Worm (Caenorhabditis elegans) whole organism, L2 larva: ENCODE results near the gene Y17G9B.4.
A peak's percentile ranks its signal among the peaks of the same experiment; 100 is the strongest.

Source experiments
- C34F6.9 ChIP-seq: fragments of 150-350 bp; optimal IDR thresholded peaks from 2 replicates; lab custom pipeline; 2014; ENCODE audit warnings: missing biosample characterization, missing genetic modification characterization
- F13H6.1 ChIP-seq: sonication (generic microtip); optimal IDR thresholded peaks from 2 replicates; lab custom pipeline; 2016; ENCODE audit warnings: missing genetic modification characterization, missing compliant biosample characterization
- R02D3.7 ChIP-seq: fragments of 150-350 bp; optimal IDR thresholded peaks from 2 replicates; lab custom pipeline; 2014; ENCODE audit warnings: missing biosample characterization, missing genetic modification characterization
- Y55F3AM.14 ChIP-seq: fragments of 200-800 bp; sonication (Bioruptor generic); optimal IDR thresholded peaks from 2 replicates; lab custom pipeline; 2018; ENCODE audit warnings: mild to moderate bottlenecking, missing genetic modification characterization, missing compliant biosample characterization
- ZK546.5 ChIP-seq: sonication (generic microtip); optimal IDR thresholded peaks from 2 replicates; lab custom pipeline; 2017; ENCODE audit warnings: missing biosample characterization, missing genetic modification characterization
- alr-1 ChIP-seq: fragments of 150-350 bp; optimal IDR thresholded peaks from 2 replicates; lab custom pipeline; 2014; ENCODE audit warnings: missing biosample characterization, missing genetic modification characterization
- aly-2 ChIP-seq: fragments of 150-350 bp; optimal IDR thresholded peaks from 2 replicates; lab custom pipeline; 2014; ENCODE audit warnings: missing biosample characterization, missing genetic modification characterization
- ama-1 ChIP-seq: fragments of 150-350 bp; optimal IDR thresholded peaks from 2 replicates; lab custom pipeline; 2018; ENCODE audit warnings: inconsistent platforms
- blmp-1 ChIP-seq: sonication (generic microtip); optimal IDR thresholded peaks from 2 replicates; lab custom pipeline; 2017; ENCODE audit warnings: missing genetic modification characterization, mild to moderate bottlenecking, missing compliant biosample characterization, antibody characterized with exemption, moderate library complexity; ENCODE audit not compliant: insufficient read depth
- ceh-16 ChIP-seq: fragments of 150-350 bp; optimal IDR thresholded peaks from 2 replicates; lab custom pipeline; 2014; ENCODE audit warnings: missing biosample characterization, missing genetic modification characterization
- ceh-82 ChIP-seq: fragments of 150-350 bp; optimal IDR thresholded peaks from 2 replicates; lab custom pipeline; 2014; ENCODE audit warnings: missing biosample characterization, missing genetic modification characterization
- crh-2 ChIP-seq: sonication (generic microtip); optimal IDR thresholded peaks from 2 replicates; lab custom pipeline; 2017; ENCODE audit warnings: missing biosample characterization, missing genetic modification characterization
- dmd-4 ChIP-seq: sonication (generic microtip); optimal IDR thresholded peaks from 2 replicates; lab custom pipeline; 2017; ENCODE audit warnings: missing biosample characterization, missing genetic modification characterization
- egl-27 ChIP-seq: sonication (generic microtip); optimal IDR thresholded peaks from 3 replicates; lab custom pipeline; 2017; ENCODE audit warnings: missing biosample characterization, missing genetic modification reagents, missing genetic modification characterization
- elt-1 ChIP-seq: fragments of 150-350 bp; optimal IDR thresholded peaks from 2 replicates; lab custom pipeline; 2014; ENCODE audit warnings: missing biosample characterization, missing genetic modification characterization
- elt-3 ChIP-seq: sonication (generic microtip); optimal IDR thresholded peaks from 2 replicates; lab custom pipeline; 2017; ENCODE audit warnings: missing biosample characterization, missing genetic modification characterization
- fos-1 ChIP-seq: fragments of 150-350 bp; optimal IDR thresholded peaks from 2 replicates; lab custom pipeline; 2014; ENCODE audit warnings: missing biosample characterization, missing genetic modification characterization
- gmeb-1 ChIP-seq: fragments of 150-350 bp; optimal IDR thresholded peaks from 2 replicates; lab custom pipeline; 2014; ENCODE audit warnings: missing biosample characterization, missing genetic modification characterization
- lin-11 ChIP-seq: fragments of 150-350 bp; sonication (generic microtip); optimal IDR thresholded peaks from 2 replicates; lab custom pipeline; 2014; ENCODE audit warnings: missing biosample characterization, missing genetic modification characterization, inconsistent platforms, mixed read lengths
- lin-13 ChIP-seq: fragments of 150-350 bp; optimal IDR thresholded peaks from 2 replicates; lab custom pipeline; 2014; ENCODE audit warnings: missing biosample characterization, missing genetic modification reagents, missing genetic modification characterization
- lin-39 ChIP-seq: fragments of 150-350 bp; optimal IDR thresholded peaks from 2 replicates; lab custom pipeline; 2014; ENCODE audit warnings: missing biosample characterization, missing genetic modification reagents, missing genetic modification characterization
- lsy-2 ChIP-seq, 2 experiments: fragments of 150-350 bp in 1 of 2; sonication (generic microtip) in 1 of 2; optimal IDR thresholded peaks; 2 replicates each; lab custom pipeline; 2014 to 2017; ENCODE audit warnings: missing biosample characterization in 2 of 2, missing genetic modification characterization in 2 of 2
- mab-5 ChIP-seq: fragments of 150-350 bp; optimal IDR thresholded peaks from 2 replicates; lab custom pipeline; 2014; ENCODE audit warnings: missing biosample characterization, missing genetic modification characterization
- mbf-1 ChIP-seq: sonication (generic microtip); optimal IDR thresholded peaks from 2 replicates; lab custom pipeline; 2017; ENCODE audit warnings: missing biosample characterization, missing genetic modification characterization
- mdl-1 ChIP-seq, 2 experiments: fragments of 150-350 bp in 1 of 2; sonication (generic microtip) in 1 of 2; optimal IDR thresholded peaks; 2 replicates each; lab custom pipeline; 2017; ENCODE audit warnings: missing biosample characterization in 2 of 2, missing genetic modification characterization in 2 of 2
- nhr-10 ChIP-seq: sonication (generic microtip); optimal IDR thresholded peaks from 2 replicates; lab custom pipeline; 2017; ENCODE audit warnings: missing biosample characterization, missing genetic modification characterization
- nhr-11 ChIP-seq: fragments of 150-350 bp; optimal IDR thresholded peaks from 2 replicates; lab custom pipeline; 2014; ENCODE audit warnings: missing biosample characterization, missing genetic modification characterization
- nhr-12 ChIP-seq: fragments of 150-350 bp; optimal IDR thresholded peaks from 2 replicates; lab custom pipeline; 2014; ENCODE audit warnings: missing biosample characterization, missing genetic modification characterization
- nhr-129 ChIP-seq: fragments of 150-350 bp; optimal IDR thresholded peaks from 2 replicates; lab custom pipeline; 2014; ENCODE audit warnings: missing biosample characterization, missing genetic modification characterization
- nhr-21 ChIP-seq: fragments of 150-350 bp; optimal IDR thresholded peaks from 2 replicates; lab custom pipeline; 2014; ENCODE audit warnings: missing biosample characterization, missing genetic modification characterization
- nhr-23 ChIP-seq: fragments of 150-350 bp; optimal IDR thresholded peaks from 2 replicates; lab custom pipeline; 2014; ENCODE audit warnings: missing biosample characterization, missing genetic modification reagents, missing genetic modification characterization
- nhr-237 ChIP-seq: fragments of 150-350 bp; optimal IDR thresholded peaks from 2 replicates; lab custom pipeline; 2014; ENCODE audit warnings: missing biosample characterization, missing genetic modification characterization
- nhr-25 ChIP-seq: fragments of 150-350 bp; sonication (generic microtip); optimal IDR thresholded peaks from 3 replicates; lab custom pipeline; 2014; ENCODE audit warnings: missing biosample characterization, missing genetic modification characterization
- nhr-6 ChIP-seq: fragments of 150-350 bp; optimal IDR thresholded peaks from 2 replicates; lab custom pipeline; 2014; ENCODE audit warnings: missing biosample characterization, missing genetic modification characterization
- nhr-77 ChIP-seq: fragments of 150-350 bp; optimal IDR thresholded peaks from 2 replicates; lab custom pipeline; 2014; ENCODE audit warnings: missing biosample characterization, missing genetic modification characterization
- peb-1 ChIP-seq: fragments of 150-350 bp; optimal IDR thresholded peaks from 2 replicates; lab custom pipeline; 2014; ENCODE audit warnings: missing biosample characterization, missing genetic modification characterization
- sem-4 ChIP-seq: fragments of 150-350 bp; optimal IDR thresholded peaks from 2 replicates; lab custom pipeline; 2014; ENCODE audit warnings: missing biosample characterization, missing genetic modification reagents, missing genetic modification characterization
- skn-1 ChIP-seq: sonication (generic microtip); optimal IDR thresholded peaks from 2 replicates; lab custom pipeline; 2017; ENCODE audit warnings: missing biosample characterization, missing genetic modification characterization
- sma-3 ChIP-seq: sonication (generic microtip); optimal IDR thresholded peaks from 2 replicates; lab custom pipeline; 2016; ENCODE audit warnings: missing genetic modification reagents, missing genetic modification characterization, missing compliant biosample characterization
- sma-9 ChIP-seq, 2 experiments: fragments of 150-350 bp in 1 of 2; sonication (generic microtip) in 1 of 2; optimal IDR thresholded peaks; 2 replicates each; lab custom pipeline; 2014 to 2016; ENCODE audit warnings: missing genetic modification characterization in 2 of 2, mild to moderate bottlenecking in 1 of 2, missing biosample characterization in 1 of 2, missing compliant biosample characterization in 1 of 2, missing genetic modification reagents in 1 of 2, moderate library complexity in 1 of 2
- snpc-4 ChIP-seq: fragments of 150-350 bp; optimal IDR thresholded peaks from 2 replicates; lab custom pipeline; 2014; ENCODE audit warnings: missing biosample characterization, missing genetic modification characterization
- unc-39 ChIP-seq: fragments of 150-350 bp; optimal IDR thresholded peaks from 2 replicates; lab custom pipeline; 2014; ENCODE audit warnings: missing biosample characterization, missing genetic modification characterization
- unc-55 ChIP-seq: fragments of 150-350 bp; sonication (generic microtip); optimal IDR thresholded peaks from 3 replicates; lab custom pipeline; 2014; ENCODE audit warnings: missing biosample characterization, missing genetic modification reagents, missing genetic modification characterization
- unc-62 ChIP-seq: fragments of 150-350 bp; optimal IDR thresholded peaks from 2 replicates; lab custom pipeline; 2014; ENCODE audit warnings: missing biosample characterization, missing genetic modification reagents, missing genetic modification characterization
- zag-1 ChIP-seq: fragments of 150-350 bp; optimal IDR thresholded peaks from 2 replicates; lab custom pipeline; 2014; ENCODE audit warnings: missing biosample characterization, missing genetic modification characterization
- ztf-1 ChIP-seq: fragments of 200-800 bp; sonication (Bioruptor generic); conservative IDR thresholded peaks from 2 replicates; pipeline ENCODE4 v1.3.6; 2022; ENCODE audit warnings: missing genetic modification characterization, missing compliant biosample characterization
- ztf-11 ChIP-seq: sonication (generic microtip); optimal IDR thresholded peaks from 2 replicates; lab custom pipeline; 2017; ENCODE audit warnings: missing biosample characterization, missing genetic modification characterization
- ztf-4 ChIP-seq: fragments of 150-350 bp; optimal IDR thresholded peaks from 2 replicates; lab custom pipeline; 2014; ENCODE audit warnings: missing biosample characterization, missing genetic modification characterization

Gene Y17G9B.4

ce11 chrIV:4749155-4749554 lies 2.8 kb upstream of the Y17G9B.4 start:
- TF ChIP-seq sma-9 (GFP tag; optimal IDR thresholded peaks at IDR 0.05; lab: Kevin White, UChicago) (peak; percentile 4), sma-9 (tag; optimal IDR thresholded peaks at IDR 0.05; lab: Kevin White, UChicago) (no peak), lin-13 (GFP tag; lab: Kevin White, UChicago) (no peak)

DNA sequence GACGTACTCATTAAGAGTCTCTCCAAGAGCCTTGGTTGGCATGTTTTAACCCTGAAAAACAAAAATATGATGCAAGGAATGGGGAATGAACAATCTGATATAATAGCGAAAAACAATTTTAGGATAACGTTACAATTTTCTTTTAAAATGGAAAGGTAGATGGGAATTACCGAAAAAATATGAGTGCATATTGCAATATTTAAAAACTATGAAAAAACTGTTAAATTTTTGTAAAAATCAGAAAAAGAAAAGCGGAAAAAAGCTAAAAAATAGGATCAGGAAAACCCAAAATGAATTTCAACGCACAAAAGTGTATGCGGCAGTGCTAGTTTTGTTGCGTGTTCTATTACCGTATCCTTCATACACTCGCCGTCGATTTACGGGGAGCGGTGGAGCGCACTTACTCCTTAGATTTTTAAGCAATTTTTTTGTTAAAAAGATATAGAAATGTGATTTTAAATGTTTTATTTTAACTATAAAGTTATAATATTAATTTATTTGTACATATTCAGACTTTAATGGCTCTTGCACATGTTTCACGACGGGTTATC lies 2.1 kb upstream of the Y17G9B.4 start, which contains the start of the genes rpl-20 and Y17G9B.5:
Gene rpl-20 (minus strand): TSS at position 51 of the 551 bp plus-strand sequence.
Gene Y17G9B.5 (plus strand): TSS at position 513 of the 551 bp plus-strand sequence.
- peak; percentile 100 for TF ChIP-seq nhr-25
- TF ChIP-seq snpc-4 (tag; lab: Kevin White, UChicago), result peak; percentile 95
- TF ChIP-seq lsy-2 (tag; optimal IDR thresholded peaks at IDR 0.05; lab: Kevin White, UChicago), result peak; percentile 100
- TF ChIP-seq sem-4 (tag; lab: Kevin White, UChicago), result peak; percentile 100
- peak; percentile 98 for TF ChIP-seq blmp-1 (tag; lab: Kevin White, UChicago)
- peak; percentile 100 for TF ChIP-seq sma-3 (GFP tag; lab: Kevin White, UChicago)
- peak; percentile 100 for TF ChIP-seq fos-1
- TF ChIP-seq R02D3.7 (tag; lab: Kevin White, UChicago), result peak; percentile 100
- peak; percentile 94 for TF ChIP-seq ZK546.5
- TF ChIP-seq nhr-11 (tag; lab: Kevin White, UChicago), result peak; percentile 85
- peak; percentile 95 for TF ChIP-seq ama-1 (lab: Kevin White, UChicago)
- peak; percentile 100 for TF ChIP-seq F13H6.1 (tag; lab: Kevin White, UChicago)
- peak; percentile 98 for TF ChIP-seq gmeb-1
- TF ChIP-seq nhr-237 (tag; lab: Kevin White, UChicago), result peak; percentile 94
- peak; percentile 100 for TF ChIP-seq Y55F3AM.14 (GFP tag; lab: Kevin White, UChicago)
- TF ChIP-seq ceh-82, result peak; percentile 97
- peak; percentile 100 for TF ChIP-seq nhr-6
- TF ChIP-seq nhr-21, result peak; percentile 100
- TF ChIP-seq sma-9 (GFP tag; optimal IDR thresholded peaks at IDR 0.05; lab: Kevin White, UChicago), result peak; percentile 100
- TF ChIP-seq sma-9 (tag; optimal IDR thresholded peaks at IDR 0.05; lab: Kevin White, UChicago), result no peak
- peak; percentile 84; the same call in 1 of the 2 replicates for TF ChIP-seq ztf-1 (GFP tag; lab: Robert Waterston, UW)
- peak; percentile 98 for TF ChIP-seq mab-5 (tag; lab: Kevin White, UChicago)
- TF ChIP-seq unc-39 (tag; lab: Kevin White, UChicago), result peak; percentile 77
- TF ChIP-seq ztf-4 (tag; lab: Kevin White, UChicago), result peak; percentile 100
- peak; percentile 98 for TF ChIP-seq lin-11
- peak; percentile 83 for TF ChIP-seq nhr-12 (tag; lab: Kevin White, UChicago)
- peak; percentile 54 to 94 for TF ChIP-seq mdl-1 (tag; optimal IDR thresholded peaks at IDR 0.05; lab: Kevin White, UChicago)
- no peak for TF ChIP-seq peb-1
- TF ChIP-seq nhr-129 (tag; lab: Kevin White, UChicago), result peak; percentile 99
- TF ChIP-seq ceh-16 (tag; lab: Kevin White, UChicago), result peak; percentile 99
- peak; percentile 100 for TF ChIP-seq unc-62 (GFP tag; lab: Kevin White, UChicago)
- peak; percentile 71 for TF ChIP-seq mbf-1 (tag; lab: Kevin White, UChicago)
- peak; percentile 98 for TF ChIP-seq zag-1 (tag; lab: Kevin White, UChicago)
- TF ChIP-seq lin-39 (tag; lab: Kevin White, UChicago), result peak; percentile 94
- peak; percentile 97 for TF ChIP-seq alr-1 (tag; lab: Kevin White, UChicago)
- TF ChIP-seq skn-1 (tag; lab: Kevin White, UChicago), result peak; percentile 97
- peak; percentile 74 for TF ChIP-seq ztf-11
- TF ChIP-seq nhr-10 (tag; lab: Kevin White, UChicago), result peak; percentile 96
- TF ChIP-seq crh-2 (tag; lab: Kevin White, UChicago), result peak; percentile 100
- TF ChIP-seq egl-27 (tag; lab: Kevin White, UChicago), result peak; percentile 100
- peak; percentile 84 for TF ChIP-seq dmd-4
- peak; percentile 99 for TF ChIP-seq lin-13 (GFP tag; lab: Kevin White, UChicago)
- TF ChIP-seq unc-55 (GFP tag; lab: Kevin White, UChicago), result peak; percentile 100
- TF ChIP-seq elt-3 (tag; lab: Kevin White, UChicago), result no peak
- TF ChIP-seq elt-1 (tag; lab: Kevin White, UChicago), result peak; percentile 52
- peak; percentile 95 for TF ChIP-seq nhr-77 (tag; lab: Kevin White, UChicago)
- no peak for TF ChIP-seq nhr-23 (tag; lab: Kevin White, UChicago)
- no peak for TF ChIP-seq aly-2 (tag; lab: Kevin White, UChicago)
- TF ChIP-seq C34F6.9 (tag; lab: Kevin White, UChicago), result peak; percentile 100
